Worm (Caenorhabditis elegans) whole organism, L4 larva: ENCODE measurements around the gene ama-1.
A peak's percentile ranks its signal among the peaks of the same experiment; 100 is the strongest.

Source experiments
- D1046.2 ChIP-seq: fragments of 200-800 bp; sonication (Bioruptor generic); IDR thresholded peaks from 2 replicates; pipeline ENCODE4 v1.3.6; 2022; ENCODE audit warnings: missing genetic modification characterization, missing compliant biosample characterization
- F26F4.8 ChIP-seq: fragments of 200-800 bp; sonication (Bioruptor generic); conservative IDR thresholded peaks from 2 replicates; pipeline ENCODE4 v1.3.6; 2022; ENCODE audit warnings: missing genetic modification characterization, missing compliant biosample characterization
- R02D3.7 ChIP-seq: fragments of 150-350 bp; sonication (generic microtip); optimal IDR thresholded peaks from 3 replicates; lab custom pipeline; 2014; ENCODE audit warnings: missing biosample characterization, missing genetic modification characterization
- T20F7.1 ChIP-seq: fragments of 200-800 bp; sonication (Bioruptor generic); optimal IDR thresholded peaks from 2 replicates; lab custom pipeline; 2018; ENCODE audit warnings: mild to moderate bottlenecking, missing genetic modification characterization, missing compliant biosample characterization
- T26A8.4 ChIP-seq: fragments of 200-800 bp; sonication (Bioruptor generic); IDR thresholded peaks from 2 replicates; pipeline ENCODE4 v1.3.6; 2022; ENCODE audit warnings: missing genetic modification characterization, missing compliant biosample characterization
- Y48G9A.11 ChIP-seq: fragments of 200-800 bp; sonication (Bioruptor generic); IDR thresholded peaks from 2 replicates; pipeline ENCODE4 v1.3.6; 2022; ENCODE audit warnings: missing genetic modification reagents, missing genetic modification characterization, missing compliant biosample characterization
- aly-2 ChIP-seq: sonication (generic microtip); optimal IDR thresholded peaks from 2 replicates; lab custom pipeline; 2018; ENCODE audit warnings: missing biosample characterization, missing genetic modification characterization
- ama-1 ChIP-seq: fragments of 150-350 bp; optimal IDR thresholded peaks from 2 replicates; lab custom pipeline; 2014; ENCODE audit warnings: inconsistent platforms, mixed read lengths
- arid-1 ChIP-seq: fragments of 200-800 bp; sonication (Bioruptor generic); conservative IDR thresholded peaks from 2 replicates; pipeline ENCODE4 v1.3.6; 2022; ENCODE audit warnings: missing genetic modification reagents, missing genetic modification characterization, missing compliant biosample characterization
- attf-4 ChIP-seq: sonication (generic microtip); optimal IDR thresholded peaks from 3 replicates; lab custom pipeline; 2017; ENCODE audit warnings: missing biosample characterization, missing genetic modification characterization
- ceh-28 ChIP-seq: fragments of 150-350 bp; optimal IDR thresholded peaks from 2 replicates; lab custom pipeline; 2014; ENCODE audit warnings: missing biosample characterization, missing genetic modification reagents, missing genetic modification characterization
- ceh-44 ChIP-seq: fragments of 200-800 bp; sonication (Bioruptor generic); IDR thresholded peaks from 2 replicates; pipeline ENCODE4 v1.3.6; 2022; ENCODE audit warnings: missing genetic modification reagents, missing genetic modification characterization, missing compliant biosample characterization
- cey-2 ChIP-seq: sonication (generic microtip); optimal IDR thresholded peaks from 3 replicates; lab custom pipeline; 2017; ENCODE audit warnings: missing genetic modification characterization, mild to moderate bottlenecking, missing compliant biosample characterization, antibody characterized with exemption, borderline replicate concordance; ENCODE audit not compliant: insufficient read depth
- daf-12 ChIP-seq: fragments of 150-350 bp; optimal IDR thresholded peaks from 2 replicates; lab custom pipeline; 2014; ENCODE audit warnings: missing biosample characterization, missing genetic modification reagents, missing genetic modification characterization
- daf-16 ChIP-seq, 3 experiments: sonication (generic microtip); optimal IDR thresholded peaks; 2 replicates each; lab custom pipeline; 2016 to 2017; ENCODE audit warnings: missing genetic modification characterization in 3 of 3, missing genetic modification reagents in 3 of 3, mild to moderate bottlenecking in 2 of 3, missing compliant biosample characterization in 2 of 3, missing biosample characterization in 1 of 3, moderate library complexity in 1 of 3
- dmd-9 ChIP-seq: fragments of 200-800 bp; sonication (Bioruptor generic); IDR thresholded peaks from 2 replicates; pipeline ENCODE4 v1.3.6; 2022; ENCODE audit warnings: missing genetic modification reagents, missing genetic modification characterization, missing compliant biosample characterization
- dpl-1 ChIP-seq: fragments of 150-350 bp; optimal IDR thresholded peaks from 2 replicates; lab custom pipeline; 2014; ENCODE audit warnings: missing biosample characterization, missing genetic modification reagents, missing genetic modification characterization
- duxl-1 ChIP-seq: sonication (generic microtip); optimal IDR thresholded peaks from 2 replicates; lab custom pipeline; 2016; ENCODE audit warnings: mild to moderate bottlenecking, missing genetic modification characterization, moderate library complexity, missing compliant biosample characterization; ENCODE audit not compliant: poor library complexity
- fkh-10 ChIP-seq: fragments of 150-350 bp; optimal IDR thresholded peaks from 2 replicates; lab custom pipeline; 2014; ENCODE audit warnings: missing biosample characterization, missing genetic modification reagents, missing genetic modification characterization
- hif-1 ChIP-seq, 2 experiments: sonication (generic microtip); optimal IDR thresholded peaks; 2 replicates each; lab custom pipeline; 2016 to 2017; ENCODE audit warnings: missing compliant biosample characterization in 2 of 2, missing genetic modification characterization in 2 of 2, missing genetic modification reagents in 2 of 2, missing genotype in 2 of 2, mild to moderate bottlenecking in 1 of 2
- hlh-11 ChIP-seq: fragments of 200-800 bp; sonication (Bioruptor generic); optimal IDR thresholded peaks from 2 replicates; lab custom pipeline; 2018; ENCODE audit warnings: mild to moderate bottlenecking, missing genetic modification characterization, missing compliant biosample characterization
- hlh-30 ChIP-seq: sonication (generic microtip); optimal IDR thresholded peaks from 2 replicates; lab custom pipeline; 2017; ENCODE audit warnings: antibody characterized with exemption, mild to moderate bottlenecking, missing genetic modification characterization, missing compliant biosample characterization; ENCODE audit not compliant: insufficient read depth
- jun-1 ChIP-seq: fragments of 150-350 bp; optimal IDR thresholded peaks from 2 replicates; lab custom pipeline; 2014; ENCODE audit warnings: missing biosample characterization, missing genetic modification reagents, missing genetic modification characterization
- lin-1 ChIP-seq: fragments of 200-800 bp; sonication (Bioruptor generic); IDR thresholded peaks from 2 replicates; pipeline ENCODE4 v1.3.6; 2022; ENCODE audit warnings: missing genetic modification reagents, missing genetic modification characterization, missing compliant biosample characterization
- lin-38 ChIP-seq: fragments of 200-800 bp; sonication (Bioruptor generic); IDR thresholded peaks from 2 replicates; pipeline ENCODE4 v1.3.6; 2022; ENCODE audit warnings: missing genetic modification reagents, missing genetic modification characterization, missing compliant biosample characterization
- lsy-2 ChIP-seq, 2 experiments: fragments of 150-350 bp in 1 of 2; sonication (generic microtip) in 1 of 2; optimal IDR thresholded peaks; 2 replicates each; lab custom pipeline; 2014 to 2017; ENCODE audit warnings: missing biosample characterization in 2 of 2, missing genetic modification characterization in 2 of 2
- madf-9 ChIP-seq: fragments of 200-800 bp; sonication (Bioruptor generic); conservative IDR thresholded peaks from 2 replicates; pipeline ENCODE4 v1.3.6; 2022; ENCODE audit warnings: missing genetic modification reagents, missing genetic modification characterization, missing compliant biosample characterization
- mdt-29 ChIP-seq: fragments of 200-800 bp; sonication (Bioruptor generic); IDR thresholded peaks from 2 replicates; pipeline ENCODE4 v1.3.6; 2022; ENCODE audit warnings: missing genetic modification reagents, missing genetic modification characterization, missing compliant biosample characterization
- mes-2 ChIP-seq: sonication (generic microtip); optimal IDR thresholded peaks from 2 replicates; lab custom pipeline; 2016; ENCODE audit warnings: missing genotype, mild to moderate bottlenecking, missing genetic modification characterization, missing compliant biosample characterization; ENCODE audit not compliant: poor library complexity, severe bottlenecking
- nhr-102 ChIP-seq: sonication (generic microtip); optimal IDR thresholded peaks from 2 replicates; lab custom pipeline; 2016; ENCODE audit warnings: mild to moderate bottlenecking, missing genetic modification characterization, moderate library complexity, missing compliant biosample characterization
- nhr-25 ChIP-seq: sonication (generic microtip); optimal IDR thresholded peaks from 2 replicates; lab custom pipeline; 2017; ENCODE audit warnings: missing genetic modification characterization, mild to moderate bottlenecking, missing compliant biosample characterization, antibody characterized with exemption, moderate library complexity, borderline replicate concordance; ENCODE audit not compliant: insufficient read depth
- nhr-28 ChIP-seq: fragments of 150-350 bp; optimal IDR thresholded peaks from 2 replicates; lab custom pipeline; 2014; ENCODE audit warnings: missing biosample characterization, missing genetic modification characterization
- nhr-41 ChIP-seq: fragments of 200-800 bp; sonication (Bioruptor generic); IDR thresholded peaks from 2 replicates; pipeline ENCODE4 v1.3.6; 2022; ENCODE audit warnings: missing genetic modification reagents, missing genetic modification characterization, missing compliant biosample characterization
- nhr-48 ChIP-seq: sonication (generic microtip); optimal IDR thresholded peaks from 2 replicates; lab custom pipeline; 2016; ENCODE audit warnings: mild to moderate bottlenecking, missing genetic modification characterization, missing compliant biosample characterization
- nhr-6 ChIP-seq: fragments of 150-350 bp; optimal IDR thresholded peaks from 2 replicates; lab custom pipeline; 2014; ENCODE audit warnings: missing biosample characterization, missing genetic modification characterization
- nhr-76 ChIP-seq: fragments of 150-350 bp; optimal IDR thresholded peaks from 2 replicates; lab custom pipeline; 2014; ENCODE audit warnings: missing biosample characterization, missing genetic modification characterization
- rbr-2 ChIP-seq: sonication (generic microtip); optimal IDR thresholded peaks from 2 replicates; lab custom pipeline; 2016; ENCODE audit warnings: missing genotype, missing genetic modification characterization, missing compliant biosample characterization
- saeg-2 ChIP-seq: fragments of 200-800 bp; sonication (Bioruptor generic); IDR thresholded peaks from 2 replicates; pipeline ENCODE4 v1.3.6; 2022; ENCODE audit warnings: missing genetic modification reagents, missing genetic modification characterization, missing compliant biosample characterization
- sdz-12 ChIP-seq: fragments of 200-800 bp; sonication (Bioruptor generic); optimal IDR thresholded peaks from 2 replicates; lab custom pipeline; 2018; ENCODE audit warnings: mild to moderate bottlenecking, missing genetic modification characterization, missing compliant biosample characterization
- set-16 ChIP-seq: fragments of 200-800 bp; sonication (Bioruptor generic); IDR thresholded peaks from 2 replicates; pipeline ENCODE4 v1.3.6; 2022; ENCODE audit warnings: missing genetic modification reagents, missing genetic modification characterization, missing compliant biosample characterization
- snpc-4 ChIP-seq: fragments of 150-350 bp; optimal IDR thresholded peaks from 2 replicates; lab custom pipeline; 2014; ENCODE audit warnings: missing biosample characterization, missing genetic modification characterization
- tag-97 ChIP-seq: fragments of 200-800 bp; sonication (Bioruptor generic); IDR thresholded peaks from 2 replicates; pipeline ENCODE4 v1.3.6; 2022; ENCODE audit warnings: missing genetic modification characterization, missing compliant biosample characterization
- unc-130 ChIP-seq: sonication (generic microtip); optimal IDR thresholded peaks from 2 replicates; lab custom pipeline; 2016; ENCODE audit warnings: missing genetic modification reagents, missing genetic modification characterization, missing compliant biosample characterization
- vab-7 ChIP-seq: fragments of 200-800 bp; sonication (Bioruptor generic); IDR thresholded peaks from 2 replicates; pipeline ENCODE4 v1.3.6; 2022; ENCODE audit warnings: missing genetic modification reagents, missing genetic modification characterization, missing compliant biosample characterization
- zfp-3 ChIP-seq: fragments of 200-800 bp; sonication (Bioruptor generic); conservative IDR thresholded peaks from 2 replicates; pipeline ENCODE4 v1.3.6; 2022; ENCODE audit warnings: missing genetic modification reagents, missing genetic modification characterization, missing compliant biosample characterization
- zip-11 ChIP-seq: fragments of 200-800 bp; sonication (Bioruptor generic); IDR thresholded peaks from 2 replicates; pipeline ENCODE4 v1.3.6; 2022; ENCODE audit warnings: missing genetic modification characterization, missing compliant biosample characterization
- ztf-7 ChIP-seq: fragments of 150-350 bp; optimal IDR thresholded peaks from 2 replicates; lab custom pipeline; 2014; ENCODE audit warnings: missing biosample characterization, missing genetic modification characterization

The ama-1 gene

DNA sequence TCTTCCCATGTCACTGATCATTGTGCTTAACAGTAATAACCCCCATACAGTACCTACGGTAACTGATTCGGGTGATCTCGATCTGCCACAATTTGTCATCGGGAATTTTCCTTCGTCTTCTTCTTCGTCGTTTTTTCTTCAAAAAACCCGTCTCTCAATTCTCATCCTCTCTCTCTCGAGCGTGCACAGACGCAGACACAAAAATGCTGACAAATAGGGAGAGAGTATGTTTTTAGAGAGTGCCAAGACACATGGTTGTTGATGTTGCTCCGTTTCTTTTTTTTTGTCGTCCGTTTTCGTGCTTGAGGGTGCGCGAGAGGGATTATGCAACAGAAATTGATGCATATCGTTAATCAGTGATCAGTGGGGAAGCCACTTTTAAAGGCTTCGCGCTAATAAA, 32.5 kb upstream of the ama-1 start (continued):
- TF ChIP-seq daf-16 (GFP tag; optimal IDR thresholded peaks at IDR 0.05; lab: Kevin White, UChicago) (no peak), daf-16 (tag; optimal IDR thresholded peaks at IDR 0.05; lab: Kevin White, UChicago) (peak; percentile 88), madf-9 (GFP tag; lab: Robert Waterston, UW) (no peak), zfp-3 (GFP tag; lab: Robert Waterston, UW) (no peak), daf-12 (tag; lab: Kevin White, UChicago) (no peak), Y48G9A.11 (GFP tag; lab: Robert Waterston, UW) (no peak), nhr-76 (tag; lab: Kevin White, UChicago) (no peak), nhr-28 (tag; lab: Kevin White, UChicago) (peak; percentile 90), set-16 (GFP tag; lab: Robert Waterston, UW) (no peak), fkh-10 (GFP tag; lab: Kevin White, UChicago) (peak; percentile 28), zip-11 (GFP tag; lab: Robert Waterston, UW) (no peak), ztf-7 (tag; lab: Kevin White, UChicago) (no peak), unc-130 (GFP tag; lab: Kevin White, UChicago) (no peak), F26F4.8 (no peak), ceh-28 (tag; lab: Kevin White, UChicago) (no peak), arid-1 (GFP tag; lab: Robert Waterston, UW) (no peak), nhr-6 (peak; percentile 39), tag-97 (GFP tag; lab: Robert Waterston, UW) (0 out of 2 replicates have a peak, but pooled peaks have one; percentile 44), nhr-48 (peak; percentile 37), lin-1 (GFP tag; lab: Robert Waterston, UW) (no peak), rbr-2 (tag; lab: Kevin White, UChicago) (peak; percentile 46), duxl-1 (tag; lab: Kevin White, UChicago) (peak; percentile 18), ama-1 (lab: Kevin White, UChicago) (no peak), dpl-1 (GFP tag; lab: Kevin White, UChicago) (peak; percentile 36), lsy-2 (tag; optimal IDR thresholded peaks at IDR 0.05; lab: Kevin White, UChicago) (peak; percentile 47 to 78), ceh-44 (GFP tag; lab: Robert Waterston, UW) (no peak), mes-2 (tag; lab: Kevin White, UChicago) (peak; percentile 35), saeg-2 (no peak), T20F7.1 (no peak), hif-1 (tag; optimal IDR thresholded peaks at IDR 0.05; lab: Kevin White, UChicago) (peak in 1 of 2 experiments; percentile 57), lin-38 (GFP tag; lab: Robert Waterston, UW) (0 out of 2 replicates have a peak, but pooled peaks have one; percentile 33), hlh-11 (tag; lab: Kevin White, UChicago) (peak; percentile 80)
- TF ChIP-seq, all 104 proteins: peak for 27

- TF ChIP-seq hlh-30 (tag; lab: Kevin White, UChicago) = peak; percentile 85
- no peak for TF ChIP-seq jun-1 (tag; lab: Kevin White, UChicago)
- TF ChIP-seq sdz-12 (GFP tag; lab: Kevin White, UChicago) = no peak
- TF ChIP-seq daf-16 (GFP tag; optimal IDR thresholded peaks at IDR 0.05; lab: Kevin White, UChicago) = no peak
- TF ChIP-seq daf-16 (tag; optimal IDR thresholded peaks at IDR 0.05; lab: Kevin White, UChicago) = peak; percentile 38
- TF ChIP-seq nhr-25 (tag; lab: Kevin White, UChicago) = peak; percentile 37
- TF ChIP-seq dmd-9 (GFP tag; lab: Robert Waterston, UW) = no peak
- no peak for TF ChIP-seq D1046.2
- TF ChIP-seq nhr-102 (tag; lab: Kevin White, UChicago) = no peak
- no peak for TF ChIP-seq aly-2 (tag; lab: Kevin White, UChicago)
- no peak for TF ChIP-seq T26A8.4 (GFP tag; lab: Robert Waterston, UW)
- no peak for TF ChIP-seq R02D3.7
- peak; percentile 28 for TF ChIP-seq mes-2 (tag; lab: Kevin White, UChicago)
- TF ChIP-seq cey-2 (tag; lab: Kevin White, UChicago) = no peak
- TF ChIP-seq snpc-4 = no peak
- no peak for TF ChIP-seq nhr-41 (GFP tag; lab: Robert Waterston, UW)
- TF ChIP-seq duxl-1 (tag; lab: Kevin White, UChicago) = no peak
- TF ChIP-seq mdt-29 (GFP tag; lab: Robert Waterston, UW) = no peak
- TF ChIP-seq lsy-2 (tag; optimal IDR thresholded peaks at IDR 0.05; lab: Kevin White, UChicago) = no peak
- TF ChIP-seq attf-4 = no peak
- no peak for TF ChIP-seq vab-7 (GFP tag; lab: Robert Waterston, UW)
- TF ChIP-seq tag-97 (GFP tag; lab: Robert Waterston, UW) = no peak
Measured at ce11 chrIV:4216099-4216894, 31.6 kb upstream of the ama-1 start.
